Fruit fly (Drosophila melanogaster): ENCODE data around the gene CG31221.
A peak's percentile ranks its signal among the peaks of the same experiment; 100 is the strongest.

The CG31221 gene

dm6 chr3R:19509186-19509522 is 96.7 kb downstream of the CG31221 start:
- TF ChIP-seq cic (GFP tag; optimal IDR thresholded peaks at IDR 0.05) (no peak), kay (GFP tag; ENCODE audit: borderline replicate concordance) (peak; percentile 50)

Measured in whole organism, adult.